Worm (Caenorhabditis elegans): ENCODE data around the gene Y39A1A.2.

The Y39A1A.2 gene

DNA sequence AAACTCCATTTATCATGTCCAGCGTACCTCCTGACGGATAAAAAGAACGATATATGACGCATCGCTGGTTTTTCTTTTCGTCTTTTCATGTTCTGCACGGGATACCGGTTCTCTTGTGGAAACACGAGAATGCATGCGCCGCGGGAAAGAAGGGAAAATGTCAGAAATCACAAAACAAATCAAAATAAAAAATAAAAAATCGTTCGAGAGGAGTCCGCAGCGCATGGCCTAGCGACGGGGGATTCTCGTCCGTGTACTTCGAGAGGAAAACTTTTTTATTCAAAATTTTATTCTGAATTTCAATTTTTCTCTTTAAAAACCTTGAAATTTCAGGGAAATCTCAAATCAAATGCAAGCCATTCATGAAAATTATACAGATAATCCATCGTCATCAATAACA is 17.8 kb upstream of the Y39A1A.2 start, which contains the start of the genes lron-10 and hpr-9 (continued):
- no peak for TF ChIP-seq fkh-10 (GFP tag; optimal IDR thresholded peaks at IDR 0.05)
- TF ChIP-seq ets-4 (tag; optimal IDR thresholded peaks at IDR 0.05), result peak; percentile 82
- TF ChIP-seq nhr-232 (tag; optimal IDR thresholded peaks at IDR 0.05), result no peak
- no peak for TF ChIP-seq ceh-6 (GFP tag; optimal IDR thresholded peaks at IDR 0.05)
- TF ChIP-seq ref-2 (tag; optimal IDR thresholded peaks at IDR 0.05), result peak; percentile 6
- TF ChIP-seq ahr-1 (tag; optimal IDR thresholded peaks at IDR 0.05), result no peak
- TF ChIP-seq ceh-45 (GFP tag; IDR thresholded peaks at IDR 0.05), result no peak
- no peak for TF ChIP-seq gmeb-2 (tag; optimal IDR thresholded peaks at IDR 0.05)
- TF ChIP-seq mec-3 (tag; optimal IDR thresholded peaks at IDR 0.05; ENCODE audit: borderline replicate concordance), result peak; percentile 60
- no peak for TF ChIP-seq ama-1 (optimal IDR thresholded peaks at IDR 0.05)
- no peak for TF ChIP-seq sox-2 (GFP tag; IDR thresholded peaks at IDR 0.05)
- no peak for TF ChIP-seq odd-2 (tag; optimal IDR thresholded peaks at IDR 0.05)
- no peak for TF ChIP-seq hlh-6 (tag; optimal IDR thresholded peaks at IDR 0.05)
- no peak for TF ChIP-seq ceh-9 (tag; optimal IDR thresholded peaks at IDR 0.05)
- no peak for TF ChIP-seq lin-11 (tag; optimal IDR thresholded peaks at IDR 0.05)

DNA sequence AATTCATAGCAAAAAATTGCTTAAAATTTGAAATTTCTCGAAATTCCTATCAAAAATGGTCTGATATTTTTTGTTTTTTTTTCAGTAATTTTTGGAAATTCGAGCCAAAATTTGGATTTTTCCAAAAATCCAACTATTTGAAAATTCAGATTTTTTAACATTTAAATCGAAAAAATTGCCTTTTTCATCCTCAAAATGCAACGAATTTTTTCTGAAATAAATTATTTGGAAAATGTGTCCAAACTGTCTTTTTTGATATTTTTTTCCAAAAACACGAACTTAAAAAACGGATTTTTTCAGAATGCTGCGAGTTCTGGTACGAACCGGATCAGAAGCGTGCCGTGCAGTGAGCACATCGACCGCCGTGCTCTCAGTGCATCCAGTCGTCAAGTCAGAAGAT is 11.8 kb upstream of the Y39A1A.2 start, which contains the start of gene mrpl-22:
Gene mrpl-22, plus strand, starts transcription at position 301 of the 400 bp plus-strand sequence.
- TF ChIP-seq nhr-232 (tag; optimal IDR thresholded peaks at IDR 0.05) (no peak), hlh-13 (GFP tag; optimal IDR thresholded peaks at IDR 0.05) (no peak), unc-55 (GFP tag; optimal IDR thresholded peaks at IDR 0.05) (no peak), dve-1 (tag; optimal IDR thresholded peaks at IDR 0.05) (no peak), unc-3 (GFP tag; conservative IDR thresholded peaks at IDR 0.05) (no peak), unc-3 (tag; optimal IDR thresholded peaks at IDR 0.05) (no peak), unc-86 (tag; optimal IDR thresholded peaks at IDR 0.05) (no peak), pha-2 (tag; optimal IDR thresholded peaks at IDR 0.05) (no peak), pax-1 (tag; optimal IDR thresholded peaks at IDR 0.05) (no peak), ceh-31 (tag; optimal IDR thresholded peaks at IDR 0.05) (no peak), sox-4 (tag; optimal IDR thresholded peaks at IDR 0.05) (no peak), ahr-1 (tag; optimal IDR thresholded peaks at IDR 0.05) (no peak), lin-11 (tag; optimal IDR thresholded peaks at IDR 0.05) (no peak), nfya-1 (tag; optimal IDR thresholded peaks at IDR 0.05) (no peak), ceh-19 (GFP tag; optimal IDR thresholded peaks at IDR 0.05) (no peak), pat-9 (tag; optimal IDR thresholded peaks at IDR 0.05) (no peak)

DNA sequence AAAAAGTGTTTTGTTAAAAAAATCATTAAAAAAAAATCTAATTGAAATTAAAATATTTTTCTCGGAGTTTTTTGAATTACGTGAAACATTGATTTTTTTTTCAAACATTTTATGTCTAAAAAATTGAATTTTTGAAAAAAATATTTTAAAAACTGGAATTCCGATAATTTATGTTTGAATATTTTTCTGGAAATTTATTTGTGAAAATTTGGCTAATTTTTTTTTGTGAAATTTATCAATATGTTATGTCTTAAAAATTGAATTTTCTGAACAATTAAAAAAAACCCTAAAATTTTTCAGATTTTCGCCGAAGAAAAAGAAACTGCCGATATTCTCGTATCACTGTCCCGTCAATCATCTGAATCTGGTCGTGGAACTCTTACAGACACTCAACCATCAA is 9.0 kb upstream of the Y39A1A.2 start, which contains the start of gene Y39A1A.24:
Gene Y39A1A.24, plus strand, starts transcription at position 301 of the 400 bp plus-strand sequence.
- no peak for TF ChIP-seq ceh-24 (tag; optimal IDR thresholded peaks at IDR 0.05)

DNA sequence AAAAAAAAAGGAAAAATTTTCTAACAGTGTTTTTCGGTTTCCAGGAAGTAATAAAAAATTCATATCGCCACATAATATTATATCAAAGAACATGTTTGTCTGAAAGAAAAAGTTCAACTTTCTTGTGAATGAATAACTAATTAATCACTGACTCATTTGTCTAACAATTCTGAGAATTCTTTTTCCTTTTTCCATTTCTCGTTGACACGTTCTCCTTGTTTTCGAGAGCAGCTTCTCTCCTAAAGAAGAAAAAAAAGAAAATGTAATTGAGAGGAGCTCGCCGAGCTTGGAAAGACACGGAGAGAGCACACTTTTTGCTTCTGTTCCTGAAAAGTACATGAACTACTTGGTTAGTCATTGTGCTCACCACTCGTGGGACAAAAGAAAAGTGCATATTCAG is 4.8 kb upstream of the Y39A1A.2 start:
- TF ChIP-seq pag-3 (tag; optimal IDR thresholded peaks at IDR 0.05; ENCODE audit: borderline replicate concordance) (no peak), hlh-30 (tag; optimal IDR thresholded peaks at IDR 0.05; ENCODE audit: insufficient read depth) (no peak), dve-1 (tag; optimal IDR thresholded peaks at IDR 0.05) (no peak), C08G9.2 (tag; optimal IDR thresholded peaks at IDR 0.05) (no peak), ceh-6 (GFP tag; optimal IDR thresholded peaks at IDR 0.05) (no peak)

DNA sequence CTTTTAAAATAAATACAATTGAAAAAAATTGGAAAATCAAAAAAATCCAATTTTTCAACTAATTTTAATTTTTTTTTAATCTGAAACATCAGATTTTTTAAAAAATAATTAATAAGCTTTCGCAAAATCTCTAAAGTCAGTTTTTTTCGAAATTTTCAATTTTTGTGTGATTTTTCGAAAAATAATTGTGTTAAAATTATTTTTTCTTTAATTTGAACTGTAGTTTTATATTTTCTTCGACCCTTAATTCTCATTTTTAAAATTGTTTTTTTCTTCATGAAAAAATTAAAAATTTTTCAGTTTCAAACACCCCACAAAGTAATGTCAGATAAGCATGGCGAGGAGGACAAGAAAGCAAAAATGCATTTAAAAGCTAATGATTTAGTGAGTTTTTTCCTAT is 1.7 kb upstream of the Y39A1A.2 start, which contains the start of gene rabx-5:
Gene rabx-5, plus strand, starts transcription at position 301 of the 400 bp plus-strand sequence.
- TF ChIP-seq rnt-1 (tag; optimal IDR thresholded peaks at IDR 0.05) (no peak), C08G9.2 (tag; optimal IDR thresholded peaks at IDR 0.05) (no peak), pat-9 (tag; optimal IDR thresholded peaks at IDR 0.05) (no peak), hlh-15 (tag; optimal IDR thresholded peaks at IDR 0.05) (no peak), pag-3 (tag; optimal IDR thresholded peaks at IDR 0.05; ENCODE audit: borderline replicate concordance) (no peak), Y22D7AL.16 (tag; optimal IDR thresholded peaks at IDR 0.05) (no peak), npax-4 (tag; optimal IDR thresholded peaks at IDR 0.05) (no peak), fax-1 (tag; optimal IDR thresholded peaks at IDR 0.05) (no peak), unc-42 (tag; optimal IDR thresholded peaks at IDR 0.05) (no peak)

Measured in whole organism, late embryonic.